Fruit fly (Drosophila melanogaster): Measurements from ENCODE around the gene Vha16-5.

The Vha16-5 gene

dm6 chr2L:10736993-10737756 lies at the start of gene Vha16-5, which contains the start of gene CG12299:
Vha16-5 (minus strand) TSS chr2L:10737043.
CG12299 (plus strand) TSS chr2L:10737345.
- TF ChIP-seq psq (optimal IDR thresholded peaks at IDR 0.05): no peak
- no peak for TF ChIP-seq EcR (GFP tag; optimal IDR thresholded peaks at IDR 0.05)
- no peak for TF ChIP-seq usp (GFP tag; optimal IDR thresholded peaks at IDR 0.05)
- no peak for TF ChIP-seq CG8478 (optimal IDR thresholded peaks at IDR 0.05)
- no peak for TF ChIP-seq Dll (optimal IDR thresholded peaks at IDR 0.05)
- no peak for TF ChIP-seq pan (optimal IDR thresholded peaks at IDR 0.05)

- TF ChIP-seq Dll (optimal IDR thresholded peaks at IDR 0.05) (no peak), psq (optimal IDR thresholded peaks at IDR 0.05) (no peak), EcR (GFP tag; optimal IDR thresholded peaks at IDR 0.05) (no peak), usp (GFP tag; optimal IDR thresholded peaks at IDR 0.05) (no peak), CG8478 (optimal IDR thresholded peaks at IDR 0.05) (no peak), pan (optimal IDR thresholded peaks at IDR 0.05) (no peak)
Measured at dm6 chr2L:10781252-10781651, 44.4 kb upstream of the Vha16-5 start.

DNA sequence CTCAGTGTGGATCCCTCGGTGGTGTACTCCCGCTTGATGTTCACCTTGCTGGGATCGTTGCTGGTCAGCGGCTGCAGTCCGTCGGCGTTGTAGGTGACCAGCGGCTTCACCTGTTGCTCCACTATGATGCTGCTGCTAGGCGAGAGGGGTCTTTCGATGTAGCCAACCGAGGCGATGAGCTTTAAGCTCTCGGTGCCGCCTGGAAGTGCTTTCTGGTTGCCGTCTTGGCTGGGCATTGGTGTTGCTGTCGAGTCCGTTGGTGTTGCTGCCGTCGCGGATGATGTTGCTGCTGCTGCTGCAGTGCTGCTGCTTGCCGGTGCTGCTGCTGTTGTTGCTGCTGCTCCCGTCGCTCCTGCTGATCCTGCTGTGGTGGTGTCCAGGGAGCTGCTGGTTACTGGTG lies 37.2 kb upstream of the Vha16-5 start:
- no peak for TF ChIP-seq CG8478 (optimal IDR thresholded peaks at IDR 0.05)
- no peak for TF ChIP-seq Dll (optimal IDR thresholded peaks at IDR 0.05)
- TF ChIP-seq psq (optimal IDR thresholded peaks at IDR 0.05): no peak
- TF ChIP-seq usp (GFP tag; optimal IDR thresholded peaks at IDR 0.05): no peak
- no peak for TF ChIP-seq pan (optimal IDR thresholded peaks at IDR 0.05)
- TF ChIP-seq EcR (GFP tag; optimal IDR thresholded peaks at IDR 0.05): no peak

DNA sequence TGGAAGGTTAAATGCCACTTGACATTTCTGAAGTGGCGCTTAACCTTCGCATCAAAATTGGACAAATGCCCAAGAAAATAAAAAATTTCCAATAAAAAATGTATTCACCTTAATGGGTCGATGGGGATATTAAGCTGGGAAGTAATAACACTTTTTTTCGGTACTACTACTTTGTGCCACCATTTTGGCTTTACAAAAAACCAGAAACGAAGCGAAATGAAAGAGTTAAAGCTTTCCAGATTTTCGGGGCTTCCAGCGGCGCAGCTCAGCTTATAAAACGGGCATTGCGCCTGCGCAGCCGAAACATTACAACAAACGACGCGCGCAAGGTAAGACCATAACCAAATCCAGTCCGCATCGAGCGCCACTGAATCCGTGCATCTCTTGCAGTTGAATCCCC lies 33.7 kb upstream of the Vha16-5 start, which contains the start of gene CG17127:
Gene CG17127, plus strand, starts transcription at position 301 of the 400 bp plus-strand sequence.
- no peak for TF ChIP-seq EcR (GFP tag; optimal IDR thresholded peaks at IDR 0.05)
- TF ChIP-seq CG8478 (optimal IDR thresholded peaks at IDR 0.05): no peak
- no peak for TF ChIP-seq Dll (optimal IDR thresholded peaks at IDR 0.05)
- TF ChIP-seq usp (GFP tag; optimal IDR thresholded peaks at IDR 0.05): no peak
- TF ChIP-seq psq (optimal IDR thresholded peaks at IDR 0.05): no peak
- no peak for TF ChIP-seq pan (optimal IDR thresholded peaks at IDR 0.05)

dm6 chr2L:10769708-10770107 lies 32.9 kb upstream of the Vha16-5 start, which contains the start of gene CG6724:
CG6724 (minus strand) TSS chr2L:10769952.
- no peak for TF ChIP-seq EcR (GFP tag; optimal IDR thresholded peaks at IDR 0.05)
- no peak for TF ChIP-seq pan (optimal IDR thresholded peaks at IDR 0.05)
- TF ChIP-seq Dll (optimal IDR thresholded peaks at IDR 0.05): no peak
- no peak for TF ChIP-seq usp (GFP tag; optimal IDR thresholded peaks at IDR 0.05)
- TF ChIP-seq CG8478 (optimal IDR thresholded peaks at IDR 0.05): no peak
- TF ChIP-seq psq (optimal IDR thresholded peaks at IDR 0.05): no peak

- no peak for TF ChIP-seq usp (GFP tag; optimal IDR thresholded peaks at IDR 0.05)
Measured at dm6 chr2L:10767597-10768188, 30.9 kb upstream of the Vha16-5 start, which contains the start of gene Ubc2. Ubc2 (minus strand) TSS chr2L:10768006.

DNA sequence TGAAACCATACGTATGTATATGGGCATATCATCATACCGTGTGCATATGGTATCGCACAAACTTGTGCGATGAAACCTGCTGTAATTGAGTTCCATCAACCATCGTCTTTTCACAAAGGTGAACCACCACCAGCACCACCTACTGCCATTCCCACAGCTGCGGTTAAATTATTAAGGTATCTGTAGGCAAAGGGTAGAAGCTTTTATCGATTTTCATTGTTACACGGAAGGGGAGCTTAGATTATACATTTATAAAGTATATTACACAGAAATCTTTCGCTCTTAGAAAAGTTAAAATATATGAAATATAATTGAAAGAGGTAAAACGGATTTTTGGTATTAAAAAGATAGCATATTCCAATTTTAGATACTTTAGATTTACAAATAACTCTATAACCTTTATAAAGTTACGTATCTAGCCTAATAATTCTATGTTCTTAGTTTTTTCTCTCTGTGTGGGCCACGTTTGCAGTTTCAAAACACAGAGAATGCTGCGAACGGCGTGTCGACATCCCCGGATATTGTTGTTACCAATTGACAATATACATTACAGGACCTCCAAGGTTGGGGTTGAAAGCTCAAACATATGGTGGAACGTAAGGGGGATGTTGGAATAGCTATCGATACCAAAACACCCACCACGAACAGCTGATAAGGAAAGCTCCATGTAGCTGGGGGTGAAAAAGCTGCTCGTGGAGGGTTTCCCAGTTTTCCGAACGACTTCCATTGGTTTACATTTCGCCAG lies 23.8 kb upstream of the Vha16-5 start, which contains the start of gene CG6495:
Gene CG6495, plus strand, starts transcription at position 695 of the 745 bp plus-strand sequence.
- TF ChIP-seq pan (optimal IDR thresholded peaks at IDR 0.05) (no peak), CG8478 (optimal IDR thresholded peaks at IDR 0.05) (no peak), usp (GFP tag; optimal IDR thresholded peaks at IDR 0.05) (no peak), psq (optimal IDR thresholded peaks at IDR 0.05) (no peak), EcR (GFP tag; optimal IDR thresholded peaks at IDR 0.05) (no peak), Dll (optimal IDR thresholded peaks at IDR 0.05) (no peak)

DNA sequence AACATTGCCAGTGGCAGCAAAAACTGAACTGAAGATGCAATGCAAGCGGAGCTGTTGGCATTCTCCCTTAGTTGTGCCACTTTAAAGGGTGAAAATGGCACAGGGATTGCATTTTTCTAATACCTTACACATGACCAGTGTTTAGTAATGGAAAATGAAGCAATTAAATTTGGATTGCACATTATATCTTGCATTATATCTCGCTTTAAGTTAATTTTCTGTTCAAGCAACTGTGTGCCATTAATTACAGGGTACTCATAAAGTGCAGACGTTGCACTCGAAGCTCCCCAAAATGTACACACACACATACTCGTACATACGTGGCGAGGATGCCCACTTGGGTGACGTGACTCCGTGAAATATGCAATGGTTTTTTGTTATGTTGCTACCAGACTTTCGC lies 22.8 kb upstream of the Vha16-5 start:
- TF ChIP-seq EcR (GFP tag; optimal IDR thresholded peaks at IDR 0.05): no peak

DNA sequence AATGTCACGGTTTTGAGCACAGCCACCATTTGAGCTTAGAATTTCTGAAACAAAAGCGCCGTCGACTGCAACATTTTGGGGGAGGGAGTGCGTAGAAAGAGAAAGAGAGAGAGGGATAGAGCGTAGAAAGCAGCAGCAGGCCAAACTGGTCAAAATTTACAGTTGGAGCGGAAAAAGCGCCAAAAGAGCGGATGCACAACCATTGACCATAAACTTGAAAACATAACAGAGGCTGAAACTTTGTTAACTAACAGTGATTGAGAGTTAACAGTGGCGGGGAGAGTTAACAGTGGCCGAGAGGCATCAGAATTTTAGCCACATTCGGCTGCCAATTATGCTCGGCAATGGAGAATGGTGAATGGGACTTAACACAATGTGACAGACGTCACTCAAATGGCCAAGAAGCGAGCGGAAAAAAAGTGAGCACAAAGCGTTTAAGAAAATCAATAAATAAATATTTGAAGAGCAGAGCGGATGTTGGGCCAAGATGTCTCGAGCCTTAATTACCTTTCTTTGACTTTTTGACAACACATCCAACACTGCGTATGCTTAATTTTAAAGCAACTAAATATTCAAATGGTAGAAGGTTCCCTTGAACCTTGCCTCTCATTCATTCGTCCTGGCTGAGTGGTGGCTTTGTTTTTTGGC lies 20.3 kb upstream of the Vha16-5 start:
- TF ChIP-seq psq (optimal IDR thresholded peaks at IDR 0.05): no peak
- TF ChIP-seq usp (GFP tag; optimal IDR thresholded peaks at IDR 0.05): no peak
- TF ChIP-seq EcR (GFP tag; optimal IDR thresholded peaks at IDR 0.05): no peak
- no peak for TF ChIP-seq pan (optimal IDR thresholded peaks at IDR 0.05)
- TF ChIP-seq Dll (optimal IDR thresholded peaks at IDR 0.05): no peak
- TF ChIP-seq CG8478 (optimal IDR thresholded peaks at IDR 0.05): no peak

DNA sequence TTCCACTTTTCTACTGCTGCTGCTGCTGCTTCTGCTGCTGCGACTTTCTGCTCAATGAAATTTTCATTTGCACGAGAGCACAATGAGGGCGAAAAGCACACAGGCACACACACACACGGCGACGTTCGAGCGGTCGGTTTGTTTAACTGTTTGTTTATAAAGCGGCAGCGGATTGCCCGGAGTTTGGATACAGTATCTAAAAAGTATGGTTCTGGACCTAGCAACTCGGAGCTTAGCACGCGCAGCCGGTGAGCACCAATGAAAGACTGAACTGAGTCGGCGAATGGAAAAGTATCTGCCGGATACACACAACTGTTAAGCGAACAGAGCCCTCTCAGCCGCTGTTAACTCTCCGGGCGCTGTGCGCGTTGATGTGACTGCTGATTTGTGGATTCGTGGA lies 19.2 kb upstream of the Vha16-5 start, which contains the start of gene CG17124:
Gene CG17124, minus strand, starts transcription at position 277 of the 400 bp plus-strand sequence.
- TF ChIP-seq psq (optimal IDR thresholded peaks at IDR 0.05) (no peak), CG8478 (optimal IDR thresholded peaks at IDR 0.05) (no peak), usp (GFP tag; optimal IDR thresholded peaks at IDR 0.05) (no peak), pan (optimal IDR thresholded peaks at IDR 0.05) (no peak), Dll (optimal IDR thresholded peaks at IDR 0.05) (no peak), EcR (GFP tag; optimal IDR thresholded peaks at IDR 0.05) (no peak)

dm6 chr2L:10754599-10754998 lies 17.8 kb upstream of the Vha16-5 start:
- TF ChIP-seq Dll (optimal IDR thresholded peaks at IDR 0.05) (no peak), pan (optimal IDR thresholded peaks at IDR 0.05) (no peak), psq (optimal IDR thresholded peaks at IDR 0.05) (no peak), EcR (GFP tag; optimal IDR thresholded peaks at IDR 0.05) (no peak), usp (GFP tag; optimal IDR thresholded peaks at IDR 0.05) (no peak), CG8478 (optimal IDR thresholded peaks at IDR 0.05) (no peak)

Measured in whole organism.